Worm (Caenorhabditis elegans) whole organism, L2 larva: Measurements from ENCODE around the gene ZK488.5.

Experiments
- C34F6.9 ChIP-seq: fragments of 150-350 bp; optimal IDR thresholded peaks from 2 replicates; lab custom pipeline; 2014; ENCODE audit warnings: missing biosample characterization, missing genetic modification characterization
- R02D3.7 ChIP-seq: fragments of 150-350 bp; optimal IDR thresholded peaks from 2 replicates; lab custom pipeline; 2014; ENCODE audit warnings: missing biosample characterization, missing genetic modification characterization
- Y55F3AM.14 ChIP-seq: fragments of 200-800 bp; sonication (Bioruptor generic); optimal IDR thresholded peaks from 2 replicates; lab custom pipeline; 2018; ENCODE audit warnings: mild to moderate bottlenecking, missing genetic modification characterization, missing compliant biosample characterization
- ZK546.5 ChIP-seq: sonication (generic microtip); optimal IDR thresholded peaks from 2 replicates; lab custom pipeline; 2017; ENCODE audit warnings: missing biosample characterization, missing genetic modification characterization
- blmp-1 ChIP-seq: sonication (generic microtip); optimal IDR thresholded peaks from 2 replicates; lab custom pipeline; 2017; ENCODE audit warnings: missing genetic modification characterization, mild to moderate bottlenecking, missing compliant biosample characterization, antibody characterized with exemption, moderate library complexity; ENCODE audit not compliant: insufficient read depth
- ceh-16 ChIP-seq: fragments of 150-350 bp; optimal IDR thresholded peaks from 2 replicates; lab custom pipeline; 2014; ENCODE audit warnings: missing biosample characterization, missing genetic modification characterization
- ceh-82 ChIP-seq: fragments of 150-350 bp; optimal IDR thresholded peaks from 2 replicates; lab custom pipeline; 2014; ENCODE audit warnings: missing biosample characterization, missing genetic modification characterization
- crh-2 ChIP-seq: sonication (generic microtip); optimal IDR thresholded peaks from 2 replicates; lab custom pipeline; 2017; ENCODE audit warnings: missing biosample characterization, missing genetic modification characterization
- egl-27 ChIP-seq: sonication (generic microtip); optimal IDR thresholded peaks from 3 replicates; lab custom pipeline; 2017; ENCODE audit warnings: missing biosample characterization, missing genetic modification reagents, missing genetic modification characterization
- elt-3 ChIP-seq: sonication (generic microtip); optimal IDR thresholded peaks from 2 replicates; lab custom pipeline; 2017; ENCODE audit warnings: missing biosample characterization, missing genetic modification characterization
- fos-1 ChIP-seq: fragments of 150-350 bp; optimal IDR thresholded peaks from 2 replicates; lab custom pipeline; 2014; ENCODE audit warnings: missing biosample characterization, missing genetic modification characterization
- lin-13 ChIP-seq: fragments of 150-350 bp; optimal IDR thresholded peaks from 2 replicates; lab custom pipeline; 2014; ENCODE audit warnings: missing biosample characterization, missing genetic modification reagents, missing genetic modification characterization
- lsy-2 ChIP-seq, 2 experiments: fragments of 150-350 bp in 1 of 2; sonication (generic microtip) in 1 of 2; optimal IDR thresholded peaks; 2 replicates each; lab custom pipeline; 2014 to 2017; ENCODE audit warnings: missing biosample characterization in 2 of 2, missing genetic modification characterization in 2 of 2
- mbf-1 ChIP-seq: sonication (generic microtip); optimal IDR thresholded peaks from 2 replicates; lab custom pipeline; 2017; ENCODE audit warnings: missing biosample characterization, missing genetic modification characterization
- mdl-1 ChIP-seq, 2 experiments: fragments of 150-350 bp in 1 of 2; sonication (generic microtip) in 1 of 2; optimal IDR thresholded peaks; 2 replicates each; lab custom pipeline; 2017; ENCODE audit warnings: missing biosample characterization in 2 of 2, missing genetic modification characterization in 2 of 2
- nhr-10 ChIP-seq: sonication (generic microtip); optimal IDR thresholded peaks from 2 replicates; lab custom pipeline; 2017; ENCODE audit warnings: missing biosample characterization, missing genetic modification characterization
- nhr-11 ChIP-seq: fragments of 150-350 bp; optimal IDR thresholded peaks from 2 replicates; lab custom pipeline; 2014; ENCODE audit warnings: missing biosample characterization, missing genetic modification characterization
- nhr-129 ChIP-seq: fragments of 150-350 bp; optimal IDR thresholded peaks from 2 replicates; lab custom pipeline; 2014; ENCODE audit warnings: missing biosample characterization, missing genetic modification characterization
- nhr-23 ChIP-seq: fragments of 150-350 bp; optimal IDR thresholded peaks from 2 replicates; lab custom pipeline; 2014; ENCODE audit warnings: missing biosample characterization, missing genetic modification reagents, missing genetic modification characterization
- nhr-25 ChIP-seq: fragments of 150-350 bp; sonication (generic microtip); optimal IDR thresholded peaks from 3 replicates; lab custom pipeline; 2014; ENCODE audit warnings: missing biosample characterization, missing genetic modification characterization
- nhr-6 ChIP-seq: fragments of 150-350 bp; optimal IDR thresholded peaks from 2 replicates; lab custom pipeline; 2014; ENCODE audit warnings: missing biosample characterization, missing genetic modification characterization
- nhr-77 ChIP-seq: fragments of 150-350 bp; optimal IDR thresholded peaks from 2 replicates; lab custom pipeline; 2014; ENCODE audit warnings: missing biosample characterization, missing genetic modification characterization
- peb-1 ChIP-seq: fragments of 150-350 bp; optimal IDR thresholded peaks from 2 replicates; lab custom pipeline; 2014; ENCODE audit warnings: missing biosample characterization, missing genetic modification characterization
- sem-4 ChIP-seq: fragments of 150-350 bp; optimal IDR thresholded peaks from 2 replicates; lab custom pipeline; 2014; ENCODE audit warnings: missing biosample characterization, missing genetic modification reagents, missing genetic modification characterization
- sma-9 ChIP-seq, 2 experiments: fragments of 150-350 bp in 1 of 2; sonication (generic microtip) in 1 of 2; optimal IDR thresholded peaks; 2 replicates each; lab custom pipeline; 2014 to 2016; ENCODE audit warnings: missing genetic modification characterization in 2 of 2, mild to moderate bottlenecking in 1 of 2, missing biosample characterization in 1 of 2, missing compliant biosample characterization in 1 of 2, missing genetic modification reagents in 1 of 2, moderate library complexity in 1 of 2
- unc-39 ChIP-seq: fragments of 150-350 bp; optimal IDR thresholded peaks from 2 replicates; lab custom pipeline; 2014; ENCODE audit warnings: missing biosample characterization, missing genetic modification characterization
- unc-55 ChIP-seq: fragments of 150-350 bp; sonication (generic microtip); optimal IDR thresholded peaks from 3 replicates; lab custom pipeline; 2014; ENCODE audit warnings: missing biosample characterization, missing genetic modification reagents, missing genetic modification characterization
- zag-1 ChIP-seq: fragments of 150-350 bp; optimal IDR thresholded peaks from 2 replicates; lab custom pipeline; 2014; ENCODE audit warnings: missing biosample characterization, missing genetic modification characterization
- ztf-1 ChIP-seq: fragments of 200-800 bp; sonication (Bioruptor generic); conservative IDR thresholded peaks from 2 replicates; pipeline ENCODE4 v1.3.6; 2022; ENCODE audit warnings: missing genetic modification characterization, missing compliant biosample characterization
- ztf-11 ChIP-seq: sonication (generic microtip); optimal IDR thresholded peaks from 2 replicates; lab custom pipeline; 2017; ENCODE audit warnings: missing biosample characterization, missing genetic modification characterization

The ZK488.5 gene

ce11 chrV:604105-604504, 11.0 kb downstream of the ZK488.5 start, which contains the start of gene srlf-37:
TSS of gene srlf-37 (minus strand) at chrV:604205.
- TF ChIP-seq unc-39 (tag; lab: Kevin White, UChicago) (no peak), sem-4 (tag; lab: Kevin White, UChicago) (no peak), egl-27 (tag; lab: Kevin White, UChicago) (no peak), lin-13 (GFP tag; lab: Kevin White, UChicago) (no peak), lsy-2 (tag; optimal IDR thresholded peaks at IDR 0.05; lab: Kevin White, UChicago) (no peak), peb-1 (tag; lab: Kevin White, UChicago) (no peak), zag-1 (tag; lab: Kevin White, UChicago) (no peak)

DNA sequence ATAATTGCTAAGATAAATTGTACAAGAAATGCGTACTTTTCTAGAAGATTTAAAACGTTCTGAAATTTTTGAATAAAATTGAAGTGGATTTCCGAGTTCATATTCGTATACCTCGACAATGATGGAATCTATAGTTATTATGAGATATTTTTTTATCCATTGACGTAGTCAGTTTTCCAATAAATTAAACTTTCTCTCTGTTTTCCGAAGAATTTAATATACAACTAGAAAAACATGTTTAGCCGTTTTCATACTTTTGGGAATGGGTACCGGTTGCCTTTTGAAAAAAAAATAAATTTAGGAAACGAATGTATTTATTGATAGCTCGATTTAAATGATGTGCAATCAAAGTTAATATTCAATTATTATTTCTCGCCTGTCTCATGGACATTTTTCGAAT, 15.8 kb downstream of the ZK488.5 start, which contains the start of gene srw-109:
TSS of gene srw-109 (minus strand) at position 101 of the 400 bp plus-strand sequence.
- TF ChIP-seq unc-55 (GFP tag; lab: Kevin White, UChicago) = no peak
- no peak for TF ChIP-seq nhr-10 (tag; lab: Kevin White, UChicago)
- no peak for TF ChIP-seq lsy-2 (tag; optimal IDR thresholded peaks at IDR 0.05; lab: Kevin White, UChicago)
- TF ChIP-seq mdl-1 (tag; optimal IDR thresholded peaks at IDR 0.05; lab: Kevin White, UChicago) = no peak
- TF ChIP-seq nhr-23 = no peak
- no peak for TF ChIP-seq sma-9 (GFP tag; optimal IDR thresholded peaks at IDR 0.05; lab: Kevin White, UChicago)
- TF ChIP-seq sma-9 (tag; optimal IDR thresholded peaks at IDR 0.05; lab: Kevin White, UChicago) = no peak
- TF ChIP-seq nhr-129 (tag; lab: Kevin White, UChicago) = no peak
- TF ChIP-seq ceh-82 (tag; lab: Kevin White, UChicago) = no peak
- no peak for TF ChIP-seq nhr-6
- no peak for TF ChIP-seq zag-1 (tag; lab: Kevin White, UChicago)
- no peak for TF ChIP-seq sem-4 (tag; lab: Kevin White, UChicago)
- no peak for TF ChIP-seq elt-3 (tag; lab: Kevin White, UChicago)
- no peak for TF ChIP-seq nhr-25 (tag; lab: Kevin White, UChicago)
- TF ChIP-seq C34F6.9 (tag; lab: Kevin White, UChicago) = no peak
- no peak for TF ChIP-seq Y55F3AM.14 (GFP tag; lab: Kevin White, UChicago)
- TF ChIP-seq blmp-1 (tag; lab: Kevin White, UChicago) = no peak

DNA sequence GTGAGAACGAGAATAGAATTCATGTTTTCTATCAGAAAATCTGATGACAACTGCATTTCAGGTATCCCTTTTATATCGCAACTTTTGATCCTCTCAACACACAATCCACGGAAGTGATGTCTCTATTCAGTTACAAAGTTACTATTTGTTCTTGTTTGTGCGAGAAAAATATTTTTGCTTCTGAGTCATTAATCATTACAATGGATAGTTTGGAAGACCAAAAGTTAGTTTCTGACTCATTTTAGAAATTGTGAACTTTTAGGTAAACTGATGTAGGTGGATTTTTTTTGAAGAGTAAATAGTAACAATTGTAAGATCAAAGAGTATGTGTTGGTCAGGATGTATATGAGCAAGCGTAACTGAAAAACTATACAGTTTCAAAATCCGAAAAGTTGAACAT, 16.6 kb downstream of the ZK488.5 start, which contains the start of gene srlf-36:
TSS of gene srlf-36 (minus strand) at position 101 of the 400 bp plus-strand sequence.
- TF ChIP-seq mbf-1 (tag; lab: Kevin White, UChicago) (no peak), nhr-10 (tag; lab: Kevin White, UChicago) (no peak), lsy-2 (tag; optimal IDR thresholded peaks at IDR 0.05; lab: Kevin White, UChicago) (no peak), ceh-16 (tag; lab: Kevin White, UChicago) (no peak)
- TF ChIP-seq, all 48 proteins: peak for 0

ce11 chrV:610217-610616, 17.2 kb downstream of the ZK488.5 start, which contains the start of gene nhr-90:
TSS of gene nhr-90 (plus strand) at chrV:610512.
- TF ChIP-seq ZK546.5 (tag; lab: Kevin White, UChicago) (no peak), nhr-129 (tag; lab: Kevin White, UChicago) (peak; percentile 71), nhr-11 (tag; lab: Kevin White, UChicago) (no peak), ztf-1 (no peak), fos-1 (tag; lab: Kevin White, UChicago) (peak; percentile 8), crh-2 (tag; lab: Kevin White, UChicago) (peak; percentile 29), sma-9 (GFP tag; optimal IDR thresholded peaks at IDR 0.05; lab: Kevin White, UChicago) (peak; percentile 57), sma-9 (tag; optimal IDR thresholded peaks at IDR 0.05; lab: Kevin White, UChicago) (no peak), nhr-77 (tag; lab: Kevin White, UChicago) (no peak)

ce11 chrV:615275-615674, 22.2 kb downstream of the ZK488.5 start, which contains the start of gene F48G7.13:
TSS of gene F48G7.13 (plus strand) at chrV:615575.
- TF ChIP-seq R02D3.7 = no peak
- TF ChIP-seq fos-1 (tag; lab: Kevin White, UChicago) = peak; percentile 49

- TF ChIP-seq lsy-2 (tag; optimal IDR thresholded peaks at IDR 0.05; lab: Kevin White, UChicago) = peak in 1 of 2 experiments; percentile 29
- peak; percentile 15 for TF ChIP-seq sma-9 (GFP tag; optimal IDR thresholded peaks at IDR 0.05; lab: Kevin White, UChicago)
- TF ChIP-seq sma-9 (tag; optimal IDR thresholded peaks at IDR 0.05; lab: Kevin White, UChicago) = no peak
- no peak for TF ChIP-seq ZK546.5 (tag; lab: Kevin White, UChicago)
- TF ChIP-seq nhr-129 (tag; lab: Kevin White, UChicago) = no peak
- no peak for TF ChIP-seq ztf-11 (tag; lab: Kevin White, UChicago)
- peak; percentile 5 for TF ChIP-seq C34F6.9 (tag; lab: Kevin White, UChicago)
- TF ChIP-seq, all 48 proteins: peak for 3
Observed at ce11 chrV:617917-618316, 24.9 kb downstream of the ZK488.5 start.
